Worm (Caenorhabditis elegans): Measurements from ENCODE around the gene sra-14.

sra-14 gene

DNA sequence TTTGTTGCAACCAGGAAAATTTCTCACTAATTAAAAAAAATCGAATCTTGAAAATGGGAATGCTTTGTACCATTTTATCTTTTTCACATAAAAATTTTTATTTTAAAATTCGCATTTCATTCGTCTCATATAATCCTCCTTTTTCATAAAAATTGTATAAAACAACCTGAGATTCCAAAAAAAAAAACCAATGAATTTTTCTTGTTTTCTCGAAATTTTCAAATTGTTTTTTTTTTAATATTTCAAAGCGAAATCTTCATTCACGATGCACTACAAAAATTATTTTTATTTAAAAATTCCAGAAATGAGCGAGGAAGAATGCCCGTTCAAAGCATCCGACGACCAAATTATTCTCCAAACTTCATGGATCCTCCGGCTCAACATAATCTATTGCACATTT lies at the start of gene sra-14:
sra-14 (plus strand) TSS at position 301 of the 400 bp plus-strand sequence.
- TF ChIP-seq mab-5 (tag; optimal IDR thresholded peaks at IDR 0.05) (no peak), nhr-25 (tag; optimal IDR thresholded peaks at IDR 0.05) (no peak), mbf-1 (tag; optimal IDR thresholded peaks at IDR 0.05) (no peak), F13H6.1 (tag; optimal IDR thresholded peaks at IDR 0.05) (no peak), lsy-2 (tag; optimal IDR thresholded peaks at IDR 0.05) (no peak), ztf-1 (GFP tag; conservative IDR thresholded peaks at IDR 0.05) (no peak), nhr-237 (tag; optimal IDR thresholded peaks at IDR 0.05) (no peak), ZK546.5 (tag; optimal IDR thresholded peaks at IDR 0.05) (no peak), R02D3.7 (tag; optimal IDR thresholded peaks at IDR 0.05) (no peak)

- TF ChIP-seq ztf-11 (tag; optimal IDR thresholded peaks at IDR 0.05): no peak
- TF ChIP-seq skn-1 (tag; optimal IDR thresholded peaks at IDR 0.05): no peak
- TF ChIP-seq sem-4 (tag; optimal IDR thresholded peaks at IDR 0.05): no peak
- TF ChIP-seq ama-1 (optimal IDR thresholded peaks at IDR 0.05): no peak
- no peak for TF ChIP-seq ceh-82 (tag; optimal IDR thresholded peaks at IDR 0.05)
- no peak for TF ChIP-seq nhr-77 (tag; optimal IDR thresholded peaks at IDR 0.05)
- TF ChIP-seq nhr-237 (tag; optimal IDR thresholded peaks at IDR 0.05): no peak
- TF ChIP-seq aly-2 (tag; optimal IDR thresholded peaks at IDR 0.05): no peak
- no peak for TF ChIP-seq alr-1 (tag; optimal IDR thresholded peaks at IDR 0.05)
Observed at ce11 chrII:12840057-12840456, 45.0 kb upstream of the sra-14 start, which contains the start of gene lgc-35. Gene lgc-35 (minus strand): TSS chrII:12840157.

DNA sequence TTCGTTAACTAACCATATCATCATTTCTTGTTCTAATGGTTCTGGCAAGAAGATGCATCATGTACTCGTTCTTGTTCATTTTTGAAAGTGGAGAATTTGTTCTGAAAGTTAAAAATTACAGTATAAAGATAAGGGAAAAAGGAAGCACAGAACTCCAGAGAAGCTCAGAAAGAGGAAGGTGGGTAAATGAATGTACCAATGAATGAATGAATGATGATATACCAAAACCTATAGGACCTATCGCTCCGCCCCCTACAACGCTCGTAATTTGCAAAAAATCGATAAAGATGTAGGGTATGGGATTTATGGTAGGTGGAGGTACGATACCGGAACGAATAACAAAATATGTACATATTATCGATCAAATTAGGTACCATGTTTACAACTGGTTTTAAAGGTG lies 37.3 kb upstream of the sra-14 start, which contains the start of gene pes-10:
pes-10 (minus strand) TSS at position 101 of the 400 bp plus-strand sequence.
- TF ChIP-seq ama-1 (optimal IDR thresholded peaks at IDR 0.05): no peak
- TF ChIP-seq nhr-25 (tag; optimal IDR thresholded peaks at IDR 0.05): no peak
- no peak for TF ChIP-seq nhr-237 (tag; optimal IDR thresholded peaks at IDR 0.05)
- TF ChIP-seq egl-27 (tag; optimal IDR thresholded peaks at IDR 0.05): no peak
- TF ChIP-seq nhr-21 (tag; optimal IDR thresholded peaks at IDR 0.05): no peak
- TF ChIP-seq ZK546.5 (tag; optimal IDR thresholded peaks at IDR 0.05): no peak
- TF ChIP-seq nhr-77 (tag; optimal IDR thresholded peaks at IDR 0.05): no peak
- no peak for TF ChIP-seq blmp-1 (tag; optimal IDR thresholded peaks at IDR 0.05; ENCODE audit: insufficient read depth)
- TF ChIP-seq ceh-16 (tag; optimal IDR thresholded peaks at IDR 0.05): no peak
- no peak for TF ChIP-seq sma-9 (GFP tag; optimal IDR thresholded peaks at IDR 0.05)
- TF ChIP-seq sma-9 (tag; optimal IDR thresholded peaks at IDR 0.05): no peak

DNA sequence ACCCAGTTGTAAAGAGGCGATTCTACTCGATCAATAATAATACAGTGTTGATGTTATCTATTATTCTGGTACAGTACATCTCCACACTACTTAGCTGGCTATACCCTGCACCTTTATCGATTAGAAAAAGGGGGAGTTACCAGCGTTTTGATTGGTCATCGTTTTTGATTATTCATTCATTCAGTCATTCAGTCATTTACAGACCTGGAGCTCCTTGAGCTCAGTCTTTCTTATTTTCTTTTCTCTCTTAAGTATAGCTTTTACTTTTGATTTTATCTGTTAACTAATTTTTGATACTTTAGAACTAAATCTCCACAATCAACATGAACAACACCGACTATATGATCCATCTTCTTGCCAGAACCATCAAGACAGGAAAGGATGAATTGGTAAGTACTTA lies 34.9 kb upstream of the sra-14 start, which contains the start of gene Y46G5A.28:
Y46G5A.28 (plus strand) TSS at position 301 of the 400 bp plus-strand sequence.
- TF ChIP-seq unc-39 (tag; optimal IDR thresholded peaks at IDR 0.05): no peak
- no peak for TF ChIP-seq crh-2 (tag; optimal IDR thresholded peaks at IDR 0.05)
- TF ChIP-seq elt-3 (tag; optimal IDR thresholded peaks at IDR 0.05): no peak
- no peak for TF ChIP-seq ztf-1 (GFP tag; conservative IDR thresholded peaks at IDR 0.05)
- no peak for TF ChIP-seq snpc-4 (tag; optimal IDR thresholded peaks at IDR 0.05)
- TF ChIP-seq nhr-25 (tag; optimal IDR thresholded peaks at IDR 0.05): no peak
- TF ChIP-seq R02D3.7 (tag; optimal IDR thresholded peaks at IDR 0.05): no peak
- TF ChIP-seq nhr-12 (tag; optimal IDR thresholded peaks at IDR 0.05): no peak
- no peak for TF ChIP-seq gmeb-1 (tag; optimal IDR thresholded peaks at IDR 0.05)
- TF ChIP-seq nhr-10 (tag; optimal IDR thresholded peaks at IDR 0.05): no peak
- no peak for TF ChIP-seq lsy-2 (tag; optimal IDR thresholded peaks at IDR 0.05)
- no peak for TF ChIP-seq mbf-1 (tag; optimal IDR thresholded peaks at IDR 0.05)
- TF ChIP-seq fos-1 (tag; optimal IDR thresholded peaks at IDR 0.05): no peak
- TF ChIP-seq C34F6.9 (tag; optimal IDR thresholded peaks at IDR 0.05): no peak
- TF ChIP-seq ztf-11 (tag; optimal IDR thresholded peaks at IDR 0.05): no peak
- no peak for TF ChIP-seq lin-13 (GFP tag; optimal IDR thresholded peaks at IDR 0.05)

DNA sequence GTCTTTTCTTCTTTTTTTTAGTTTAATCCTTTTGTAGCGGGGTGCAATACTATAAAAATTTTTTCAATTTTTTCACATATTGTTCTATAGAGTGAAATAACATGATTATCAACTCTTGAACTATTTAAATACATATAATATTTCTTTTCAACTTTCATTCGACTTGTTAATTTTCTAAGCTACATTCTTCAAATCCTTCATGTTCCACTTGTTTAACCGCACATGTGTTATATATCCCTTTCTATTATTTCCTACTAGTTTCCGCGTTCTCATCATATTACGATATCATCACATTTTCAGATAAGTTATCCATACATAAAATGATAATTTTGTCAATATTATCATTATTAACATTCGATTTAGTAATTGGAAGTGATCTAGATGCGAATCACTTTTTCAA lies 29.2 kb upstream of the sra-14 start, which contains the start of gene Y46G5A.29:
Y46G5A.29 (plus strand) TSS at position 301 of the 400 bp plus-strand sequence.
- no peak for TF ChIP-seq nhr-77 (tag; optimal IDR thresholded peaks at IDR 0.05)
- TF ChIP-seq ztf-11 (tag; optimal IDR thresholded peaks at IDR 0.05): no peak
- no peak for TF ChIP-seq elt-1 (tag; optimal IDR thresholded peaks at IDR 0.05)
- no peak for TF ChIP-seq crh-2 (tag; optimal IDR thresholded peaks at IDR 0.05)
- no peak for TF ChIP-seq Y55F3AM.14 (GFP tag; optimal IDR thresholded peaks at IDR 0.05)
- TF ChIP-seq C34F6.9 (tag; optimal IDR thresholded peaks at IDR 0.05): no peak
- no peak for TF ChIP-seq alr-1 (tag; optimal IDR thresholded peaks at IDR 0.05)
- TF ChIP-seq ztf-1 (GFP tag; conservative IDR thresholded peaks at IDR 0.05): no peak
- TF ChIP-seq sma-9 (GFP tag; optimal IDR thresholded peaks at IDR 0.05): no peak
- TF ChIP-seq sma-9 (tag; optimal IDR thresholded peaks at IDR 0.05): no peak
- TF ChIP-seq lin-11 (tag; optimal IDR thresholded peaks at IDR 0.05): no peak
- no peak for TF ChIP-seq lin-13 (GFP tag; optimal IDR thresholded peaks at IDR 0.05)
- no peak for TF ChIP-seq snpc-4 (tag; optimal IDR thresholded peaks at IDR 0.05)
- TF ChIP-seq fos-1 (tag; optimal IDR thresholded peaks at IDR 0.05): no peak
- no peak for TF ChIP-seq nhr-237 (tag; optimal IDR thresholded peaks at IDR 0.05)
- no peak for TF ChIP-seq nhr-25 (tag; optimal IDR thresholded peaks at IDR 0.05)
